Fruit fly (Drosophila melanogaster): ENCODE results near the gene Marf1.

- TF ChIP-seq psq (optimal IDR thresholded peaks at IDR 0.05) (no peak), usp (GFP tag; optimal IDR thresholded peaks at IDR 0.05) (no peak)
Observed at dm6 chr2L:22261047-22261446, 47.5 kb upstream of the Marf1 start.
